Worm (Caenorhabditis elegans) whole organism, midembryonic: ENCODE results near the gene maa-1.

Experiments
- T22C8.4 ChIP-seq: fragments of 200-800 bp; sonication (Bioruptor generic); IDR thresholded peaks from 2 replicates; pipeline ENCODE4 v1.3.6; 2022; ENCODE audit warnings: missing genetic modification characterization, missing compliant biosample characterization
- flt-1 ChIP-seq: fragments of 200-800 bp; sonication (Bioruptor generic); IDR thresholded peaks from 2 replicates; pipeline ENCODE4 v1.3.6; 2022; ENCODE audit warnings: missing genetic modification characterization, missing compliant biosample characterization
- med-1 ChIP-seq: sonication (generic microtip); optimal IDR thresholded peaks from 2 replicates; lab custom pipeline; 2017; ENCODE audit warnings: missing genetic modification characterization, mild to moderate bottlenecking, missing compliant biosample characterization, antibody characterized with exemption, missing genetic modification reagents; ENCODE audit not compliant: insufficient read depth
- ref-1 ChIP-seq: fragments of 200-800 bp; sonication (Bioruptor generic); conservative IDR thresholded peaks from 2 replicates; pipeline ENCODE4 v1.3.6; 2022; ENCODE audit warnings: missing genetic modification reagents, missing genetic modification characterization, missing compliant biosample characterization
- ztf-23 ChIP-seq: fragments of 200-800 bp; sonication (Bioruptor generic); IDR thresholded peaks from 2 replicates; pipeline ENCODE4 v1.3.6; 2022; ENCODE audit warnings: missing genetic modification reagents, missing genetic modification characterization, missing compliant biosample characterization
- ztf-29 ChIP-seq: fragments of 200-800 bp; sonication (Bioruptor generic); IDR thresholded peaks from 2 replicates; pipeline ENCODE4 v1.3.6; 2022; ENCODE audit warnings: missing genetic modification reagents, missing genetic modification characterization, missing compliant biosample characterization

ce11 chrIII:11810447-11810846 lies 11.9 kb downstream of the maa-1 start, which contains the start of gene C18D11.6:
- TF ChIP-seq ztf-23 (GFP tag; lab: Robert Waterston, UW) (no peak), ztf-29 (GFP tag; lab: Robert Waterston, UW) (no peak), ref-1 (GFP tag; lab: Robert Waterston, UW) (no peak), flt-1 (no peak), T22C8.4 (no peak), med-1 (GFP tag; lab: Kevin White, UChicago) (no peak)
